Worm (Caenorhabditis elegans): ENCODE measurements around the gene wrk-1.

wrk-1 gene

ce11 chrX:8367553-8367952 is 24.8 kb downstream of the wrk-1 start, which contains the start of gene F40B5.2:
F40B5.2 (plus strand) TSS chrX:8367853.
- TF ChIP-seq mab-5 (tag; optimal IDR thresholded peaks at IDR 0.05) = no peak
- no peak for TF ChIP-seq unc-55 (GFP tag; optimal IDR thresholded peaks at IDR 0.05)
- no peak for TF ChIP-seq nhr-23 (tag; optimal IDR thresholded peaks at IDR 0.05)
- TF ChIP-seq mbf-1 (tag; optimal IDR thresholded peaks at IDR 0.05) = no peak
- TF ChIP-seq blmp-1 (tag; optimal IDR thresholded peaks at IDR 0.05; ENCODE audit: insufficient read depth) = no peak
- TF ChIP-seq sem-4 (tag; optimal IDR thresholded peaks at IDR 0.05) = no peak
- no peak for TF ChIP-seq nhr-21 (tag; optimal IDR thresholded peaks at IDR 0.05)
- no peak for TF ChIP-seq nhr-129 (tag; optimal IDR thresholded peaks at IDR 0.05)
- TF ChIP-seq elt-1 (tag; optimal IDR thresholded peaks at IDR 0.05) = no peak
- no peak for TF ChIP-seq lin-11 (tag; optimal IDR thresholded peaks at IDR 0.05)
- TF ChIP-seq snpc-4 (tag; optimal IDR thresholded peaks at IDR 0.05) = no peak
- TF ChIP-seq nhr-12 (tag; optimal IDR thresholded peaks at IDR 0.05) = no peak
- no peak for TF ChIP-seq zag-1 (tag; optimal IDR thresholded peaks at IDR 0.05)
- no peak for TF ChIP-seq Y55F3AM.14 (GFP tag; optimal IDR thresholded peaks at IDR 0.05)
- no peak for TF ChIP-seq C34F6.9 (tag; optimal IDR thresholded peaks at IDR 0.05)
- TF ChIP-seq nhr-77 (tag; optimal IDR thresholded peaks at IDR 0.05) = no peak
- TF ChIP-seq ztf-11 (tag; optimal IDR thresholded peaks at IDR 0.05) = no peak
- TF ChIP-seq ama-1 (optimal IDR thresholded peaks at IDR 0.05) = no peak
- no peak for TF ChIP-seq F13H6.1 (tag; optimal IDR thresholded peaks at IDR 0.05)
- TF ChIP-seq aly-2 (tag; optimal IDR thresholded peaks at IDR 0.05) = no peak

ce11 chrX:8362379-8362778 is 30.0 kb downstream of the wrk-1 start:
- TF ChIP-seq nhr-12 (tag; optimal IDR thresholded peaks at IDR 0.05) = no peak
- no peak for TF ChIP-seq ztf-1 (GFP tag; conservative IDR thresholded peaks at IDR 0.05)
- no peak for TF ChIP-seq R02D3.7 (tag; optimal IDR thresholded peaks at IDR 0.05)
- TF ChIP-seq sma-3 (GFP tag; optimal IDR thresholded peaks at IDR 0.05) = no peak
- no peak for TF ChIP-seq unc-55 (GFP tag; optimal IDR thresholded peaks at IDR 0.05)
- no peak for TF ChIP-seq peb-1 (tag; optimal IDR thresholded peaks at IDR 0.05)
- TF ChIP-seq F13H6.1 (tag; optimal IDR thresholded peaks at IDR 0.05) = no peak
- TF ChIP-seq crh-2 (tag; optimal IDR thresholded peaks at IDR 0.05) = no peak

DNA sequence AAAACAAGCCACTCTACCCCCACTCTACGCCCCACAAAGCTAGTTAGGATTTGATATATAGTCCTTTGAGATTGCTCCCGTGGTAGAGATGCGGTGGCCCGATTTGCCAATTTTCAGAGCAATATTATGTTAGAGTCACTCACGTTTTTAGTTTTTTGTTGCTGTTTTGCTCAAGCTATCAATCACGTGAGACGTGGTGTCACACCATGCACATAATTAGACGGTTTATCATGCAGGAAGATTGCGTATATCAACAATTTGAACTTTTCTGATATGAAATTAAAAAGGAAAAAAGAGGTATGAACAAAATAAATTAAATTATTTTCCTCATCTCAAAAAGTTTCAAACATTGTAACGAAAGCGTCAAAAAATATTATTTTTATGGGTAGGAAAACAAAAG is 36.1 kb downstream of the wrk-1 start:
- TF ChIP-seq ztf-4 (tag; optimal IDR thresholded peaks at IDR 0.05) = no peak
- no peak for TF ChIP-seq lsy-2 (tag; optimal IDR thresholded peaks at IDR 0.05)
- peak; percentile 7 for TF ChIP-seq crh-2 (tag; optimal IDR thresholded peaks at IDR 0.05)
- TF ChIP-seq dmd-4 (tag; optimal IDR thresholded peaks at IDR 0.05) = no peak
- TF ChIP-seq mbf-1 (tag; optimal IDR thresholded peaks at IDR 0.05) = no peak
- no peak for TF ChIP-seq fos-1 (tag; optimal IDR thresholded peaks at IDR 0.05)
- TF ChIP-seq C34F6.9 (tag; optimal IDR thresholded peaks at IDR 0.05) = no peak
- TF ChIP-seq nhr-23 (tag; optimal IDR thresholded peaks at IDR 0.05) = no peak

- TF ChIP-seq mbf-1 (tag; optimal IDR thresholded peaks at IDR 0.05) (no peak), fos-1 (tag; optimal IDR thresholded peaks at IDR 0.05) (peak; percentile 83), crh-2 (tag; optimal IDR thresholded peaks at IDR 0.05) (peak; percentile 61), sma-9 (GFP tag; optimal IDR thresholded peaks at IDR 0.05) (peak; percentile 29), sma-9 (tag; optimal IDR thresholded peaks at IDR 0.05) (no peak)
Observed at ce11 chrX:8355350-8355749, 37.0 kb downstream of the wrk-1 start.

- TF ChIP-seq sma-3 (GFP tag; optimal IDR thresholded peaks at IDR 0.05) (no peak), crh-2 (tag; optimal IDR thresholded peaks at IDR 0.05) (no peak)
Observed at ce11 chrX:8354284-8354784, 38.1 kb downstream of the wrk-1 start.

ce11 chrX:8350984-8351383 is 41.4 kb downstream of the wrk-1 start, which contains the start of gene npr-28:
npr-28 (minus strand) TSS chrX:8351084.
- TF ChIP-seq mab-5 (tag; optimal IDR thresholded peaks at IDR 0.05) (no peak), lsy-2 (tag; optimal IDR thresholded peaks at IDR 0.05) (no peak), nhr-23 (tag; optimal IDR thresholded peaks at IDR 0.05) (no peak), F13H6.1 (tag; optimal IDR thresholded peaks at IDR 0.05) (no peak), nhr-12 (tag; optimal IDR thresholded peaks at IDR 0.05) (no peak), lin-11 (tag; optimal IDR thresholded peaks at IDR 0.05) (no peak), unc-55 (GFP tag; optimal IDR thresholded peaks at IDR 0.05) (no peak), aly-2 (tag; optimal IDR thresholded peaks at IDR 0.05) (no peak), skn-1 (tag; optimal IDR thresholded peaks at IDR 0.05) (no peak), sma-3 (GFP tag; optimal IDR thresholded peaks at IDR 0.05) (no peak), ztf-1 (GFP tag; conservative IDR thresholded peaks at IDR 0.05) (no peak), zag-1 (tag; optimal IDR thresholded peaks at IDR 0.05) (no peak), elt-1 (tag; optimal IDR thresholded peaks at IDR 0.05) (no peak), ceh-82 (tag; optimal IDR thresholded peaks at IDR 0.05) (no peak), alr-1 (tag; optimal IDR thresholded peaks at IDR 0.05) (no peak), ztf-11 (tag; optimal IDR thresholded peaks at IDR 0.05) (no peak)
